Worm (Caenorhabditis elegans) whole organism, L2 larva: ENCODE data around the gene W04G3.12.

Experiments used
- C34F6.9 ChIP-seq: fragments of 150-350 bp; optimal IDR thresholded peaks from 2 replicates; lab custom pipeline; 2014; ENCODE audit warnings: missing biosample characterization, missing genetic modification characterization
- F13H6.1 ChIP-seq: sonication (generic microtip); optimal IDR thresholded peaks from 2 replicates; lab custom pipeline; 2016; ENCODE audit warnings: missing genetic modification characterization, missing compliant biosample characterization
- Y55F3AM.14 ChIP-seq: fragments of 200-800 bp; sonication (Bioruptor generic); optimal IDR thresholded peaks from 2 replicates; lab custom pipeline; 2018; ENCODE audit warnings: mild to moderate bottlenecking, missing genetic modification characterization, missing compliant biosample characterization
- ZK546.5 ChIP-seq: sonication (generic microtip); optimal IDR thresholded peaks from 2 replicates; lab custom pipeline; 2017; ENCODE audit warnings: missing biosample characterization, missing genetic modification characterization
- aly-2 ChIP-seq: fragments of 150-350 bp; optimal IDR thresholded peaks from 2 replicates; lab custom pipeline; 2014; ENCODE audit warnings: missing biosample characterization, missing genetic modification characterization
- blmp-1 ChIP-seq: sonication (generic microtip); optimal IDR thresholded peaks from 2 replicates; lab custom pipeline; 2017; ENCODE audit warnings: missing genetic modification characterization, mild to moderate bottlenecking, missing compliant biosample characterization, antibody characterized with exemption, moderate library complexity; ENCODE audit not compliant: insufficient read depth
- ceh-82 ChIP-seq: fragments of 150-350 bp; optimal IDR thresholded peaks from 2 replicates; lab custom pipeline; 2014; ENCODE audit warnings: missing biosample characterization, missing genetic modification characterization
- dmd-4 ChIP-seq: sonication (generic microtip); optimal IDR thresholded peaks from 2 replicates; lab custom pipeline; 2017; ENCODE audit warnings: missing biosample characterization, missing genetic modification characterization
- egl-27 ChIP-seq: sonication (generic microtip); optimal IDR thresholded peaks from 3 replicates; lab custom pipeline; 2017; ENCODE audit warnings: missing biosample characterization, missing genetic modification reagents, missing genetic modification characterization
- elt-1 ChIP-seq: fragments of 150-350 bp; optimal IDR thresholded peaks from 2 replicates; lab custom pipeline; 2014; ENCODE audit warnings: missing biosample characterization, missing genetic modification characterization
- elt-3 ChIP-seq: sonication (generic microtip); optimal IDR thresholded peaks from 2 replicates; lab custom pipeline; 2017; ENCODE audit warnings: missing biosample characterization, missing genetic modification characterization
- fos-1 ChIP-seq: fragments of 150-350 bp; optimal IDR thresholded peaks from 2 replicates; lab custom pipeline; 2014; ENCODE audit warnings: missing biosample characterization, missing genetic modification characterization
- lin-11 ChIP-seq: fragments of 150-350 bp; sonication (generic microtip); optimal IDR thresholded peaks from 2 replicates; lab custom pipeline; 2014; ENCODE audit warnings: missing biosample characterization, missing genetic modification characterization, inconsistent platforms, mixed read lengths
- lin-13 ChIP-seq: fragments of 150-350 bp; optimal IDR thresholded peaks from 2 replicates; lab custom pipeline; 2014; ENCODE audit warnings: missing biosample characterization, missing genetic modification reagents, missing genetic modification characterization
- lin-39 ChIP-seq: fragments of 150-350 bp; optimal IDR thresholded peaks from 2 replicates; lab custom pipeline; 2014; ENCODE audit warnings: missing biosample characterization, missing genetic modification reagents, missing genetic modification characterization
- lsy-2 ChIP-seq, 2 experiments: fragments of 150-350 bp in 1 of 2; sonication (generic microtip) in 1 of 2; optimal IDR thresholded peaks; 2 replicates each; lab custom pipeline; 2014 to 2017; ENCODE audit warnings: missing biosample characterization in 2 of 2, missing genetic modification characterization in 2 of 2
- mab-5 ChIP-seq: fragments of 150-350 bp; optimal IDR thresholded peaks from 2 replicates; lab custom pipeline; 2014; ENCODE audit warnings: missing biosample characterization, missing genetic modification characterization
- mbf-1 ChIP-seq: sonication (generic microtip); optimal IDR thresholded peaks from 2 replicates; lab custom pipeline; 2017; ENCODE audit warnings: missing biosample characterization, missing genetic modification characterization
- mdl-1 ChIP-seq, 2 experiments: fragments of 150-350 bp in 1 of 2; sonication (generic microtip) in 1 of 2; optimal IDR thresholded peaks; 2 replicates each; lab custom pipeline; 2017; ENCODE audit warnings: missing biosample characterization in 2 of 2, missing genetic modification characterization in 2 of 2
- nhr-12 ChIP-seq: fragments of 150-350 bp; optimal IDR thresholded peaks from 2 replicates; lab custom pipeline; 2014; ENCODE audit warnings: missing biosample characterization, missing genetic modification characterization
- nhr-129 ChIP-seq: fragments of 150-350 bp; optimal IDR thresholded peaks from 2 replicates; lab custom pipeline; 2014; ENCODE audit warnings: missing biosample characterization, missing genetic modification characterization
- nhr-23 ChIP-seq: fragments of 150-350 bp; optimal IDR thresholded peaks from 2 replicates; lab custom pipeline; 2014; ENCODE audit warnings: missing biosample characterization, missing genetic modification reagents, missing genetic modification characterization
- nhr-237 ChIP-seq: fragments of 150-350 bp; optimal IDR thresholded peaks from 2 replicates; lab custom pipeline; 2014; ENCODE audit warnings: missing biosample characterization, missing genetic modification characterization
- nhr-25 ChIP-seq: fragments of 150-350 bp; sonication (generic microtip); optimal IDR thresholded peaks from 3 replicates; lab custom pipeline; 2014; ENCODE audit warnings: missing biosample characterization, missing genetic modification characterization
- nhr-77 ChIP-seq: fragments of 150-350 bp; optimal IDR thresholded peaks from 2 replicates; lab custom pipeline; 2014; ENCODE audit warnings: missing biosample characterization, missing genetic modification characterization
- peb-1 ChIP-seq: fragments of 150-350 bp; optimal IDR thresholded peaks from 2 replicates; lab custom pipeline; 2014; ENCODE audit warnings: missing biosample characterization, missing genetic modification characterization
- sma-3 ChIP-seq: sonication (generic microtip); optimal IDR thresholded peaks from 2 replicates; lab custom pipeline; 2016; ENCODE audit warnings: missing genetic modification reagents, missing genetic modification characterization, missing compliant biosample characterization
- sma-9 ChIP-seq, 2 experiments: fragments of 150-350 bp in 1 of 2; sonication (generic microtip) in 1 of 2; optimal IDR thresholded peaks; 2 replicates each; lab custom pipeline; 2014 to 2016; ENCODE audit warnings: missing genetic modification characterization in 2 of 2, mild to moderate bottlenecking in 1 of 2, missing biosample characterization in 1 of 2, missing compliant biosample characterization in 1 of 2, missing genetic modification reagents in 1 of 2, moderate library complexity in 1 of 2
- unc-39 ChIP-seq: fragments of 150-350 bp; optimal IDR thresholded peaks from 2 replicates; lab custom pipeline; 2014; ENCODE audit warnings: missing biosample characterization, missing genetic modification characterization
- unc-55 ChIP-seq: fragments of 150-350 bp; sonication (generic microtip); optimal IDR thresholded peaks from 3 replicates; lab custom pipeline; 2014; ENCODE audit warnings: missing biosample characterization, missing genetic modification reagents, missing genetic modification characterization
- unc-62 ChIP-seq: fragments of 150-350 bp; optimal IDR thresholded peaks from 2 replicates; lab custom pipeline; 2014; ENCODE audit warnings: missing biosample characterization, missing genetic modification reagents, missing genetic modification characterization
- zag-1 ChIP-seq: fragments of 150-350 bp; optimal IDR thresholded peaks from 2 replicates; lab custom pipeline; 2014; ENCODE audit warnings: missing biosample characterization, missing genetic modification characterization
- ztf-1 ChIP-seq: fragments of 200-800 bp; sonication (Bioruptor generic); conservative IDR thresholded peaks from 2 replicates; pipeline ENCODE4 v1.3.6; 2022; ENCODE audit warnings: missing genetic modification characterization, missing compliant biosample characterization
- ztf-11 ChIP-seq: sonication (generic microtip); optimal IDR thresholded peaks from 2 replicates; lab custom pipeline; 2017; ENCODE audit warnings: missing biosample characterization, missing genetic modification characterization
- ztf-4 ChIP-seq: fragments of 150-350 bp; optimal IDR thresholded peaks from 2 replicates; lab custom pipeline; 2014; ENCODE audit warnings: missing biosample characterization, missing genetic modification characterization

The W04G3.12 gene

DNA sequence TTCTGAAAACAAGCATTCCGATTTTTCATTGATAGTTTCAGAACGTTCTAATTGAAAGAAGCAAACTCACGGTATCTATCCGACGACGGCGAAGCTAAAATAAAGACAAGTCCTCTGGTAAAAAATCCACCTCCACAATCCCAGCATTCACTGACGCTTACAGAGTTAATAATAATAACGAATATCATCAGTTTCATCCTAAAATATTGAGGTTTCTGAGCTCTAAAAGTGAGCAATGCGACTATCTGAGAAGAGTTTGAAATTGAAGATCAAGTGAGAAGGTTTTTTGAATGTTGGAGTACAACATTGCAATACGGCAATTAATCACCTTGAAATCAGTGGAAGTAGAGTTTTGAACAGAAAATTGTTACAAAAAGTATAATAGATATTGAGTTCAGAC is at the start of gene W04G3.12:
Gene W04G3.12 (minus strand): TSS at position 311 of the 400 bp plus-strand sequence.
- TF ChIP-seq sma-3 (no peak), dmd-4 (tag; lab: Kevin White, UChicago) (no peak), elt-1 (tag; lab: Kevin White, UChicago) (no peak), ceh-82 (tag; lab: Kevin White, UChicago) (no peak), ztf-1 (GFP tag; lab: Robert Waterston, UW) (no peak), lin-13 (GFP tag; lab: Kevin White, UChicago) (no peak), Y55F3AM.14 (GFP tag; lab: Kevin White, UChicago) (no peak), zag-1 (tag; lab: Kevin White, UChicago) (no peak), nhr-237 (tag; lab: Kevin White, UChicago) (no peak), C34F6.9 (tag; lab: Kevin White, UChicago) (no peak), ztf-4 (tag; lab: Kevin White, UChicago) (no peak)

DNA sequence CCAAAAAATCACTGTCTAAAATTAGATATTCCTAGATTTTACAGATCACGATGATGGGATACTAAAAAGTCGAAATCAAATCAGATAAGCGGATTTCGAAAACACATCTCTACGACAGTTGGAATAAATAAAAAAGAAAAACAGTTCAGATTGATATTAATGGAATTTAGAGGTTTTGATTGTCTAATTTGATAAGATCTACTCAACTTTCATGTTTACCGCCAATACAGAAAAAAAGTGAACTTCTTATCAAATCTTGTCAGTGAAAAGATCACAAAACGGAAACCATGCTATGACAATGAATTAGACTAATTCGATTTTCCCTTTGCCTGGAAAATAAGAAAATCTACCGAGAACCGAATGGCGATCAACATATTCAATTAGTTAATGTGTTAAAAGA is 49.7 kb upstream of the W04G3.12 start:
- no peak for TF ChIP-seq F13H6.1
- no peak for TF ChIP-seq aly-2 (tag; lab: Kevin White, UChicago)
- no peak for TF ChIP-seq nhr-12 (tag; lab: Kevin White, UChicago)
- TF ChIP-seq nhr-23: no peak
- no peak for TF ChIP-seq mab-5 (tag; lab: Kevin White, UChicago)
- no peak for TF ChIP-seq peb-1 (tag; lab: Kevin White, UChicago)
- no peak for TF ChIP-seq unc-55

DNA sequence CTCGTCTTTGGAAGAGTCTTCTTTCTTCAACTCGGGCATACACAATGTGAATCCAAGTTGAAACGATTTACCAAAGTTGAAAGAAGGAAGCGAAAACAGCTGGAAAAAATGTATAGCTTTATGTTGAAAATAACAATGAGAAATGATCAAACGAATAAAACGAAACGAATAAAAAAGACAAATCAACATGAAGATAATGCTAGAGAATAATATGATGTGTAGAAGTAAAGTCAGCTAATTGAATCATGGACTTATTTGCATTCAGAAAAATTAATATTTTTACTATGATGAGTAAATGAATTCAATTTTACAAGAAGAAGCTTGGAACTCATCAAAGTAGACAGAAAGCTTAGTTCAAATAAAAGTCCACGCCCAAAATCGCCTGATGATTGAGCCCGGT is 48.9 kb upstream of the W04G3.12 start, which contains the start of gene alr-1:
Gene alr-1 (minus strand): TSS at position 101 of the 400 bp plus-strand sequence.
- TF ChIP-seq mab-5 (tag; lab: Kevin White, UChicago) (no peak), sma-3 (no peak), mbf-1 (tag; lab: Kevin White, UChicago) (no peak), nhr-23 (no peak), aly-2 (tag; lab: Kevin White, UChicago) (no peak), ztf-11 (no peak), unc-62 (no peak), lin-11 (tag; lab: Kevin White, UChicago) (no peak), lin-13 (GFP tag; lab: Kevin White, UChicago) (no peak), ZK546.5 (tag; lab: Kevin White, UChicago) (no peak)

DNA sequence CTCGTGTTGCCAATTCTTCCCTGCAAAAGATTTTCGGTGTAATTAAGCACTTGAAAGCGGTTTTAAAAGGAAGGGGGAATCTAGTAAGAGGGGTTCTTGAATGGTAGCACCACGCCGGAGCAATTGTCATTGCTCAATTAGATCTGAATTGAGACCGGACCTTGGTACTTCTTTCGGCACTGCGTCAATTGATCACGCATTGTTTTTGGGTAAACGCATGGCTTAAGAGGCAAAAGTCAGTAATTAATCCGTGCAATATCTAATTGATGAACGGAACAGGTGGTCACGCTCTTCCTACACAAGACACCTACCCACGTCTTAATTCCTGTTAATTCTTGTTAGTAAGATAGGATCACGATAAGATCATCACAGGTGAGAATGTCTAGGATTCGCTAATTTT is 47.4 kb upstream of the W04G3.12 start:
- TF ChIP-seq nhr-129 (tag; lab: Kevin White, UChicago) (no peak), mdl-1 (tag; optimal IDR thresholded peaks at IDR 0.05; lab: Kevin White, UChicago) (no peak), fos-1 (tag; lab: Kevin White, UChicago) (no peak), C34F6.9 (tag; lab: Kevin White, UChicago) (no peak), peb-1 (tag; lab: Kevin White, UChicago) (no peak), aly-2 (tag; lab: Kevin White, UChicago) (no peak), lin-13 (GFP tag; lab: Kevin White, UChicago) (no peak), nhr-25 (tag; lab: Kevin White, UChicago) (no peak), lin-39 (no peak), unc-62 (no peak), ztf-11 (no peak), nhr-23 (no peak), unc-55 (no peak)

DNA sequence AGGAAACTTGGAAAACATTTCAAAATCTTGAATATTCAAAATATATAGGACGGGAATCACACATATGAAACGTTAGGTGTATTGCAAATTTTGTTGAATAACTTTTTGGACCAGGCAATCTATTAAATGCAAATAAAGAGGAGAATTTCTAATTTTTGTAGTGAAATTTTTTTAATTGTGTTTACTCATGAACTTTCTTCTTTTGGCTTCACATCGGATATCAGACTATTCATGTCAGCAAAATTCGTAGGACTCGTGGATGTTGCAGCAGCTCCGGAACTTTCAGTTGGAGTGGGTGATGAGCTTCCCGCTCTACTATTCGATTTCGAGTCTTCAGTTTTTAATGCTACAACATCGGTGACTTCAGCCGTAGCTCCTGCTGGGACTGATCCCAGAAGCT is 45.8 kb upstream of the W04G3.12 start:
- no peak for TF ChIP-seq sma-3
- TF ChIP-seq egl-27 (tag; lab: Kevin White, UChicago): no peak
- TF ChIP-seq unc-39 (tag; lab: Kevin White, UChicago): no peak
- TF ChIP-seq sma-9 (GFP tag; optimal IDR thresholded peaks at IDR 0.05; lab: Kevin White, UChicago): no peak
- TF ChIP-seq sma-9 (tag; optimal IDR thresholded peaks at IDR 0.05; lab: Kevin White, UChicago): no peak
- TF ChIP-seq C34F6.9 (tag; lab: Kevin White, UChicago): no peak
- no peak for TF ChIP-seq ztf-1 (GFP tag; lab: Robert Waterston, UW)
- no peak for TF ChIP-seq peb-1 (tag; lab: Kevin White, UChicago)
- no peak for TF ChIP-seq elt-3 (tag; lab: Kevin White, UChicago)
- TF ChIP-seq nhr-77: no peak
- no peak for TF ChIP-seq lsy-2 (tag; optimal IDR thresholded peaks at IDR 0.05; lab: Kevin White, UChicago)
- no peak for TF ChIP-seq blmp-1 (tag; lab: Kevin White, UChicago)
- TF ChIP-seq Y55F3AM.14 (GFP tag; lab: Kevin White, UChicago): no peak
